Comparison of ENCODE assay signal across 3 worm cellular contexts in genomic region chrV:11610481-11610880, ce11.
A peak's percentile ranks its signal among the peaks of the same experiment; 100 is the strongest.
TF ChIP-seq lines count a peak whose summit lies in the region.

sas-5 (plus strand) TSS chrV:11610737.

TF ChIP-seq in whole organism, L1 larva, 84 proteins besides CTCF, POLR2A, EP300 and RAD21 (continued from another document and continues in another):
- peak; percentile 86 for TF ChIP-seq nhr-20 (tag; optimal IDR thresholded peaks at IDR 0.05; lab: Kevin White, UChicago)
- peak; percentile 80 for TF ChIP-seq xbp-1 (tag; optimal IDR thresholded peaks at IDR 0.05; lab: Kevin White, UChicago)
- TF ChIP-seq lin-39 (tag; optimal IDR thresholded peaks at IDR 0.05; lab: Kevin White, UChicago), result peak; percentile 35
- TF ChIP-seq C16A3.4 (tag; optimal IDR thresholded peaks at IDR 0.05; lab: Kevin White, UChicago), result peak; percentile 77
- TF ChIP-seq efl-1 (optimal IDR thresholded peaks at IDR 0.05; lab: Kevin White, UChicago), result peak; percentile 51 to 93
- peak; percentile 89 to 99 for TF ChIP-seq efl-1 (GFP tag; optimal IDR thresholded peaks at IDR 0.05 in 1 of 2; lab: Kevin White, UChicago)
- TF ChIP-seq ztf-4 (tag; optimal IDR thresholded peaks at IDR 0.05; lab: Kevin White, UChicago), result peak; percentile 48
- TF ChIP-seq ceh-90 (tag; optimal IDR thresholded peaks at IDR 0.05; lab: Kevin White, UChicago), result no peak
- TF ChIP-seq egl-13 (tag; optimal IDR thresholded peaks at IDR 0.05; lab: Kevin White, UChicago), result peak; percentile 49
- peak; percentile 21 for TF ChIP-seq jun-1 (tag; optimal IDR thresholded peaks at IDR 0.05; lab: Kevin White, UChicago)
- TF ChIP-seq grh-1 (GFP tag; IDR thresholded peaks at IDR 0.05; lab: Robert Waterston, UW), result peak; percentile 65
- TF ChIP-seq unc-30 (tag; optimal IDR thresholded peaks at IDR 0.05; lab: Kevin White, UChicago), result no peak
- peak; percentile 85 to 92 (median 90) for TF ChIP-seq dpl-1 (GFP tag; optimal IDR thresholded peaks at IDR 0.05; lab: Kevin White, UChicago)
- TF ChIP-seq nhr-11 (tag; optimal IDR thresholded peaks at IDR 0.05; lab: Kevin White, UChicago), result peak; percentile 2
- peak; percentile 59 for TF ChIP-seq irx-1 (tag; optimal IDR thresholded peaks at IDR 0.05; lab: Kevin White, UChicago)
- TF ChIP-seq fkh-4 (tag; optimal IDR thresholded peaks at IDR 0.05; lab: Kevin White, UChicago; ENCODE audit: borderline replicate concordance), result no peak
- no peak for TF ChIP-seq alr-1 (tag; optimal IDR thresholded peaks at IDR 0.05; lab: Kevin White, UChicago; ENCODE audit: borderline replicate concordance)
- peak; percentile 83 for TF ChIP-seq unc-130 (tag; optimal IDR thresholded peaks at IDR 0.05; lab: Kevin White, UChicago)
- TF ChIP-seq snpc-4 (tag; optimal IDR thresholded peaks at IDR 0.05; lab: Kevin White, UChicago), result peak; percentile 86
- TF ChIP-seq tlp-1 (tag; optimal IDR thresholded peaks at IDR 0.05; lab: Kevin White, UChicago), result no peak
- peak; percentile 82 for TF ChIP-seq swsn-7 (tag; optimal IDR thresholded peaks at IDR 0.05; lab: Kevin White, UChicago)
- no peak for TF ChIP-seq ceh-63 (GFP tag; optimal IDR thresholded peaks at IDR 0.05; lab: Kevin White, UChicago)
- peak; percentile 66 for TF ChIP-seq ceh-8 (GFP tag; optimal IDR thresholded peaks at IDR 0.05; lab: Kevin White, UChicago)
- peak; percentile 91 for TF ChIP-seq rnt-1 (tag; optimal IDR thresholded peaks at IDR 0.05; lab: Kevin White, UChicago)
- no peak for TF ChIP-seq fos-1 (tag; optimal IDR thresholded peaks at IDR 0.05; lab: Kevin White, UChicago)
- TF ChIP-seq lsy-2 (tag; optimal IDR thresholded peaks at IDR 0.05; lab: Kevin White, UChicago), result peak; percentile 75 to 76
- TF ChIP-seq hlh-4 (tag; optimal IDR thresholded peaks at IDR 0.05; lab: Kevin White, UChicago), result no peak
- TF ChIP-seq fkh-8 (tag; optimal IDR thresholded peaks at IDR 0.05; lab: Kevin White, UChicago), result peak; percentile 13
- TF ChIP-seq lin-35 (GFP tag; optimal IDR thresholded peaks at IDR 0.05; lab: Kevin White, UChicago), result peak; percentile 86 to 95
- TF ChIP-seq nhr-12 (tag; optimal IDR thresholded peaks at IDR 0.05; lab: Kevin White, UChicago), result no peak
- peak; percentile 25 for TF ChIP-seq pax-3 (tag; optimal IDR thresholded peaks at IDR 0.05; lab: Kevin White, UChicago)
- TF ChIP-seq ceh-82 (tag; optimal IDR thresholded peaks at IDR 0.05; lab: Kevin White, UChicago), result peak; percentile 95 to 96 (median 96)
- TF ChIP-seq snu-23 (GFP tag; optimal IDR thresholded peaks at IDR 0.05; lab: Kevin White, UChicago), result peak; percentile 86
- TF ChIP-seq hpl-2 (GFP tag; optimal IDR thresholded peaks at IDR 0.05; lab: Kevin White, UChicago), result peak; percentile 34
- no peak for TF ChIP-seq nhr-84 (tag; optimal IDR thresholded peaks at IDR 0.05; lab: Kevin White, UChicago)
- TF ChIP-seq mep-1 (tag; optimal IDR thresholded peaks at IDR 0.05; lab: Kevin White, UChicago), result peak; percentile 72
- peak in 1 of 2 experiments; percentile 61 for TF ChIP-seq ztf-11 (tag; optimal IDR thresholded peaks at IDR 0.05; lab: Kevin White, UChicago)
- peak; percentile 55 for TF ChIP-seq isw-1 (GFP tag; IDR thresholded peaks at IDR 0.05; lab: Robert Waterston, UW)
- peak; percentile 4 for TF ChIP-seq C04F5.9 (tag; optimal IDR thresholded peaks at IDR 0.05; lab: Kevin White, UChicago)
- peak; percentile 37 for TF ChIP-seq F16B12.6 (tag; optimal IDR thresholded peaks at IDR 0.05; lab: Kevin White, UChicago)
- peak; percentile 68 for TF ChIP-seq lin-15B (tag; optimal IDR thresholded peaks at IDR 0.05; lab: Kevin White, UChicago)
- TF ChIP-seq C34B4.2 (tag; optimal IDR thresholded peaks at IDR 0.05; lab: Kevin White, UChicago), result no peak
- TF ChIP-seq lin-13 (GFP tag; optimal IDR thresholded peaks at IDR 0.05; lab: Kevin White, UChicago), result peak; percentile 57
- peak; percentile 82 for TF ChIP-seq nhr-47 (tag; optimal IDR thresholded peaks at IDR 0.05; lab: Kevin White, UChicago)

TF ChIP-seq in whole organism, L3 larva, 47 proteins besides CTCF, POLR2A, EP300 and RAD21 (continued from another document):
- peak; percentile 40 for TF ChIP-seq ceh-28 (tag; optimal IDR thresholded peaks at IDR 0.05; lab: Kevin White, UChicago)
- TF ChIP-seq elt-3 (tag; optimal IDR thresholded peaks at IDR 0.05; lab: Kevin White, UChicago), result no peak
- TF ChIP-seq elt-2 (tag; optimal IDR thresholded peaks at IDR 0.05; lab: Kevin White, UChicago), result peak; percentile 59
- no peak for TF ChIP-seq nhr-67 (tag; optimal IDR thresholded peaks at IDR 0.05; lab: Kevin White, UChicago)
- peak; percentile 73 for TF ChIP-seq nhr-23 (tag; optimal IDR thresholded peaks at IDR 0.05; lab: Kevin White, UChicago)
- no peak for TF ChIP-seq ZK546.5 (tag; optimal IDR thresholded peaks at IDR 0.05; lab: Kevin White, UChicago)
- TF ChIP-seq daf-12 (tag; optimal IDR thresholded peaks at IDR 0.05; lab: Kevin White, UChicago), result no peak
- peak; percentile 72 for TF ChIP-seq snpc-4 (tag; optimal IDR thresholded peaks at IDR 0.05; lab: Kevin White, UChicago)
- TF ChIP-seq elt-1 (tag; optimal IDR thresholded peaks at IDR 0.05; lab: Kevin White, UChicago), result no peak
- no peak for TF ChIP-seq aly-2 (tag; optimal IDR thresholded peaks at IDR 0.05; lab: Kevin White, UChicago)
- TF ChIP-seq jun-1 (tag; optimal IDR thresholded peaks at IDR 0.05; lab: Kevin White, UChicago), result peak; percentile 5
- no peak for TF ChIP-seq nhr-237 (tag; optimal IDR thresholded peaks at IDR 0.05; lab: Kevin White, UChicago)
- TF ChIP-seq mdl-1 (tag; optimal IDR thresholded peaks at IDR 0.05; lab: Kevin White, UChicago), result no peak
- TF ChIP-seq fos-1 (tag; optimal IDR thresholded peaks at IDR 0.05; lab: Kevin White, UChicago), result no peak
- peak; percentile 65 for TF ChIP-seq nfya-1 (tag; optimal IDR thresholded peaks at IDR 0.05; lab: Kevin White, UChicago; ENCODE audit: insufficient read depth)
- no peak for TF ChIP-seq egl-27 (tag; optimal IDR thresholded peaks at IDR 0.05; lab: Kevin White, UChicago)
- TF ChIP-seq zag-1 (tag; optimal IDR thresholded peaks at IDR 0.05; lab: Kevin White, UChicago), result no peak
- TF ChIP-seq eor-1 (tag; optimal IDR thresholded peaks at IDR 0.05; lab: Kevin White, UChicago), result no peak
- peak; percentile 56 for TF ChIP-seq nhr-25 (tag; optimal IDR thresholded peaks at IDR 0.05; lab: Kevin White, UChicago)
- no peak for TF ChIP-seq nhr-12 (tag; optimal IDR thresholded peaks at IDR 0.05; lab: Kevin White, UChicago)
- TF ChIP-seq mml-1 (tag; optimal IDR thresholded peaks at IDR 0.05; lab: Kevin White, UChicago), result no peak
- TF ChIP-seq nhr-43 (tag; optimal IDR thresholded peaks at IDR 0.05; lab: Kevin White, UChicago; ENCODE audit: poor library complexity, severe bottlenecking), result peak; percentile 81
- peak; percentile 59 for TF ChIP-seq nhr-76 (tag; optimal IDR thresholded peaks at IDR 0.05; lab: Kevin White, UChicago)
- peak; percentile 49 for TF ChIP-seq tbx-2 (tag; optimal IDR thresholded peaks at IDR 0.05; lab: Kevin White, UChicago)
- TF ChIP-seq lsy-12 (tag; optimal IDR thresholded peaks at IDR 0.05; lab: Kevin White, UChicago), result peak; percentile 47
- no peak for TF ChIP-seq egl-5 (tag; optimal IDR thresholded peaks at IDR 0.05; lab: Kevin White, UChicago)
- no peak for TF ChIP-seq nhr-77 (tag; optimal IDR thresholded peaks at IDR 0.05; lab: Kevin White, UChicago)
TF ChIP-seq in whole organism, L3 larva: peak in this region for 17.

TF ChIP-seq in whole organism, young adult, 124 proteins besides CTCF, POLR2A, EP300 and RAD21 (continued from another document and continues in another):
- peak; percentile 65 for TF ChIP-seq snpc-1.1 (tag; optimal IDR thresholded peaks at IDR 0.05; lab: Kevin White, UChicago; ENCODE audit: insufficient read depth)
- TF ChIP-seq F55B11.4 (tag; optimal IDR thresholded peaks at IDR 0.05; lab: Kevin White, UChicago; ENCODE audit: borderline replicate concordance, insufficient read depth), result no peak
- no peak for TF ChIP-seq F39B2.1 (GFP tag; IDR thresholded peaks at IDR 0.05; lab: Robert Waterston, UW)
- TF ChIP-seq pha-4 (tag; optimal IDR thresholded peaks at IDR 0.05; lab: Kevin White, UChicago), result no peak
- TF ChIP-seq sea-2 (GFP tag; IDR thresholded peaks at IDR 0.05; lab: Robert Waterston, UW), result no peak
- TF ChIP-seq unc-62 (GFP tag; optimal IDR thresholded peaks at IDR 0.05; lab: Kevin White, UChicago), result no peak
- TF ChIP-seq ceh-40 (GFP tag; IDR thresholded peaks at IDR 0.05; lab: Robert Waterston, UW), result no peak
- no peak for TF ChIP-seq F57C9.4 (tag; optimal IDR thresholded peaks at IDR 0.05; lab: Kevin White, UChicago)
- peak; percentile 60 for TF ChIP-seq unc-130 (GFP tag; optimal IDR thresholded peaks at IDR 0.05; lab: Kevin White, UChicago)
- TF ChIP-seq bed-1 (GFP tag; IDR thresholded peaks at IDR 0.05; lab: Robert Waterston, UW), result no peak
- TF ChIP-seq nhr-90 (tag; optimal IDR thresholded peaks at IDR 0.05; lab: Kevin White, UChicago), result peak; percentile 9
- peak; percentile 93 for TF ChIP-seq madf-6 (GFP tag; IDR thresholded peaks at IDR 0.05; lab: Robert Waterston, UW)
- peak; percentile 27; the same call in 1 of the 2 replicates for TF ChIP-seq egrh-3 (GFP tag; IDR thresholded peaks at IDR 0.05; lab: Robert Waterston, UW)
- TF ChIP-seq gei-17 (GFP tag; optimal IDR thresholded peaks at IDR 0.05; lab: Kevin White, UChicago), result no peak
- TF ChIP-seq lin-35 (GFP tag; optimal IDR thresholded peaks at IDR 0.05; lab: Kevin White, UChicago), result peak; percentile 55 to 83 (median 71)
- TF ChIP-seq ztf-6 (GFP tag; IDR thresholded peaks at IDR 0.05; lab: Robert Waterston, UW), result no peak
- peak; percentile 18 for TF ChIP-seq K12H6.12 (tag; optimal IDR thresholded peaks at IDR 0.05; lab: Kevin White, UChicago)
- peak; percentile 78 for TF ChIP-seq ekl-4 (GFP tag; IDR thresholded peaks at IDR 0.05; lab: Robert Waterston, UW)
- no peak for TF ChIP-seq cebp-1 (GFP tag; IDR thresholded peaks at IDR 0.05; lab: Robert Waterston, UW)
- TF ChIP-seq cebp-1 (tag; optimal IDR thresholded peaks at IDR 0.05; lab: Kevin White, UChicago), result peak; percentile 66
- TF ChIP-seq dpl-1 (GFP tag; optimal IDR thresholded peaks at IDR 0.05; lab: Kevin White, UChicago), result peak; percentile 77
- no peak for TF ChIP-seq zfh-2 (GFP tag; conservative IDR thresholded peaks at IDR 0.05; lab: Robert Waterston, UW)
- no peak for TF ChIP-seq akir-1 (GFP tag; optimal IDR thresholded peaks at IDR 0.05; lab: Kevin White, UChicago)
- no peak for TF ChIP-seq F10E7.11 (tag; optimal IDR thresholded peaks at IDR 0.05; lab: Kevin White, UChicago)
- no peak for TF ChIP-seq dpff-1 (tag; optimal IDR thresholded peaks at IDR 0.05; lab: Kevin White, UChicago)
- no peak for TF ChIP-seq Y53F4B.3 (GFP tag; IDR thresholded peaks at IDR 0.05; lab: Robert Waterston, UW)
- peak; percentile 84 for TF ChIP-seq madf-8 (GFP tag; conservative IDR thresholded peaks at IDR 0.05; lab: Robert Waterston, UW)
- TF ChIP-seq let-607 (tag; optimal IDR thresholded peaks at IDR 0.05; lab: Kevin White, UChicago), result peak in 1 of 2 experiments; percentile 22
- no peak for TF ChIP-seq hmg-20 (GFP tag; IDR thresholded peaks at IDR 0.05; lab: Robert Waterston, UW)
- TF ChIP-seq F22D6.2 (tag; optimal IDR thresholded peaks at IDR 0.05; lab: Kevin White, UChicago), result no peak
- TF ChIP-seq hsf-1 (GFP tag; IDR thresholded peaks at IDR 0.05; lab: Robert Waterston, UW), result peak; percentile 43; the same call in 1 of the 2 replicates
- peak; percentile 64 for TF ChIP-seq F33H1.4 (GFP tag; IDR thresholded peaks at IDR 0.05; lab: Robert Waterston, UW)
- TF ChIP-seq F23B12.7 (tag; optimal IDR thresholded peaks at IDR 0.05; lab: Kevin White, UChicago; ENCODE audit: insufficient read depth), result peak; percentile 78
- TF ChIP-seq Y79H2A.3 (GFP tag; conservative IDR thresholded peaks at IDR 0.05; lab: Robert Waterston, UW), result no peak
- no peak for TF ChIP-seq T26A5.8 (tag; optimal IDR thresholded peaks at IDR 0.05; lab: Kevin White, UChicago)
- 0 out of 2 replicates have a peak, but pooled peaks have one; percentile 15 for TF ChIP-seq attf-3 (GFP tag; conservative IDR thresholded peaks at IDR 0.05; lab: Robert Waterston, UW)
- no peak for TF ChIP-seq let-526 (GFP tag; IDR thresholded peaks at IDR 0.05; lab: Robert Waterston, UW)
- peak; percentile 78 for TF ChIP-seq him-1 (tag; optimal IDR thresholded peaks at IDR 0.05; lab: Kevin White, UChicago)
- TF ChIP-seq rec-8 (tag; optimal IDR thresholded peaks at IDR 0.05; lab: Kevin White, UChicago), result peak in 1 of 2 experiments; percentile 50
- peak; percentile 73 for TF ChIP-seq ZK185.1 (tag; optimal IDR thresholded peaks at IDR 0.05; lab: Kevin White, UChicago; ENCODE audit: poor library complexity, severe bottlenecking)
- peak; percentile 51 for TF ChIP-seq lin-40 (tag; optimal IDR thresholded peaks at IDR 0.05; lab: Kevin White, UChicago)
- no peak for TF ChIP-seq mxl-1 (tag; optimal IDR thresholded peaks at IDR 0.05; lab: Kevin White, UChicago)
- TF ChIP-seq lsl-1 (GFP tag; optimal IDR thresholded peaks at IDR 0.05; lab: Kevin White, UChicago), result peak; percentile 67
- no peak for TF ChIP-seq F37B4.10 (GFP tag; IDR thresholded peaks at IDR 0.05; lab: Robert Waterston, UW)
- TF ChIP-seq mes-4 (tag; optimal IDR thresholded peaks at IDR 0.05; lab: Kevin White, UChicago), result no peak
- peak; percentile 18 for TF ChIP-seq T07F8.4 (tag; optimal IDR thresholded peaks at IDR 0.05; lab: Kevin White, UChicago)
- TF ChIP-seq ztf-25 (GFP tag; IDR thresholded peaks at IDR 0.05; lab: Robert Waterston, UW), result 0 out of 2 replicates have a peak, but pooled peaks have one; percentile 37
- peak; percentile 77 for TF ChIP-seq rcor-1 (GFP tag; IDR thresholded peaks at IDR 0.05; lab: Robert Waterston, UW)
- no peak for TF ChIP-seq hrde-1 (tag; optimal IDR thresholded peaks at IDR 0.05; lab: Kevin White, UChicago; ENCODE audit: borderline replicate concordance)
- TF ChIP-seq egl-44 (GFP tag; IDR thresholded peaks at IDR 0.05; lab: Robert Waterston, UW), result no peak
- TF ChIP-seq tbx-9 (tag; optimal IDR thresholded peaks at IDR 0.05; lab: Kevin White, UChicago; ENCODE audit: borderline replicate concordance), result no peak
- 0 out of 2 replicates have a peak, but pooled peaks have one; percentile 10 for TF ChIP-seq attf-6 (GFP tag; IDR thresholded peaks at IDR 0.05; lab: Robert Waterston, UW)
- TF ChIP-seq ztf-18 (tag; optimal IDR thresholded peaks at IDR 0.05; lab: Kevin White, UChicago), result peak; percentile 67
- TF ChIP-seq nhr-27 (tag; optimal IDR thresholded peaks at IDR 0.05; lab: Kevin White, UChicago), result no peak
- TF ChIP-seq ceh-91 (GFP tag; IDR thresholded peaks at IDR 0.05; lab: Robert Waterston, UW), result peak; percentile 67
- no peak for TF ChIP-seq fkh-3 (tag; optimal IDR thresholded peaks at IDR 0.05; lab: Kevin White, UChicago)
- TF ChIP-seq D2030.7 (GFP tag; IDR thresholded peaks at IDR 0.05; lab: Robert Waterston, UW), result peak; percentile 75
- no peak for TF ChIP-seq ztf-22 (GFP tag; optimal IDR thresholded peaks at IDR 0.05; lab: Kevin White, UChicago)
- no peak for TF ChIP-seq ztf-3 (GFP tag; optimal IDR thresholded peaks at IDR 0.05; lab: Kevin White, UChicago)
- TF ChIP-seq lsy-27 (tag; optimal IDR thresholded peaks at IDR 0.05; lab: Kevin White, UChicago; ENCODE audit: borderline replicate concordance, insufficient read depth), result no peak
- peak; percentile 88 for TF ChIP-seq snpc-3.4 (tag; optimal IDR thresholded peaks at IDR 0.05; lab: Kevin White, UChicago)
- TF ChIP-seq somi-1 (GFP tag; optimal IDR thresholded peaks at IDR 0.05; lab: Kevin White, UChicago), result no peak
- peak; percentile 82 for TF ChIP-seq ceh-100 (GFP tag; IDR thresholded peaks at IDR 0.05; lab: Robert Waterston, UW)
- TF ChIP-seq egl-18 (GFP tag; IDR thresholded peaks at IDR 0.05; lab: Robert Waterston, UW), result no peak
- peak; percentile 76 for TF ChIP-seq mcd-1 (GFP tag; IDR thresholded peaks at IDR 0.05; lab: Robert Waterston, UW)
- peak; percentile 10 for TF ChIP-seq atf-7 (tag; optimal IDR thresholded peaks at IDR 0.05; lab: Kevin White, UChicago)
- TF ChIP-seq athp-1 (tag; optimal IDR thresholded peaks at IDR 0.05; lab: Kevin White, UChicago), result peak; percentile 58
- TF ChIP-seq Y67H2A.10 (GFP tag; conservative IDR thresholded peaks at IDR 0.05; lab: Robert Waterston, UW), result no peak
- TF ChIP-seq lir-1 (GFP tag; conservative IDR thresholded peaks at IDR 0.05; lab: Robert Waterston, UW), result no peak; the same call in 1 of the 2 replicates
